Worm (Caenorhabditis elegans): Measurements from ENCODE around the gene gpla-1.
A peak's percentile ranks its signal among the peaks of the same experiment; 100 is the strongest.

The gpla-1 gene

DNA sequence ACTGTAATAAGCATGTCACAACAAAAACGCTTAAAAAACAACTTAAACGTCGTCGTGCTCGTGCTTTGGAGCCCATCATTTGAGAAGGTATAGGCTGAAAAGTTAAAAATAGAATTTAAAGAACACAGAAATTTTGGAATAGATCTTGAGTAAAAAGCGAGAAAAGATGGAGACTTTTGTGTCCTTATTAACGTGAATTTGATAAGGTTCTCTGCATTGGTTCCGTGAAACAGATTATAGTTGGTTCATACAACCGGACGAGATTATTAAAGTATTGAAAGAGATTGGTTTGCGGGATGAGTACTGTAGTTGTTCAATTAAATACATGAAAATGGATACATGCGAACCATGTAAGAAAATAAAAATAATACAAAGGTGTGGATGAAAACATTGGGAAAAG lies at the start of gene gpla-1:
TSS of gene gpla-1 (minus strand) at position 101 of the 400 bp plus-strand sequence.
- TF ChIP-seq ref-1 (GFP tag; conservative IDR thresholded peaks at IDR 0.05) = no peak
- no peak for TF ChIP-seq tab-1 (GFP tag; IDR thresholded peaks at IDR 0.05)
- no peak for TF ChIP-seq med-1 (GFP tag; optimal IDR thresholded peaks at IDR 0.05; ENCODE audit: insufficient read depth)

DNA sequence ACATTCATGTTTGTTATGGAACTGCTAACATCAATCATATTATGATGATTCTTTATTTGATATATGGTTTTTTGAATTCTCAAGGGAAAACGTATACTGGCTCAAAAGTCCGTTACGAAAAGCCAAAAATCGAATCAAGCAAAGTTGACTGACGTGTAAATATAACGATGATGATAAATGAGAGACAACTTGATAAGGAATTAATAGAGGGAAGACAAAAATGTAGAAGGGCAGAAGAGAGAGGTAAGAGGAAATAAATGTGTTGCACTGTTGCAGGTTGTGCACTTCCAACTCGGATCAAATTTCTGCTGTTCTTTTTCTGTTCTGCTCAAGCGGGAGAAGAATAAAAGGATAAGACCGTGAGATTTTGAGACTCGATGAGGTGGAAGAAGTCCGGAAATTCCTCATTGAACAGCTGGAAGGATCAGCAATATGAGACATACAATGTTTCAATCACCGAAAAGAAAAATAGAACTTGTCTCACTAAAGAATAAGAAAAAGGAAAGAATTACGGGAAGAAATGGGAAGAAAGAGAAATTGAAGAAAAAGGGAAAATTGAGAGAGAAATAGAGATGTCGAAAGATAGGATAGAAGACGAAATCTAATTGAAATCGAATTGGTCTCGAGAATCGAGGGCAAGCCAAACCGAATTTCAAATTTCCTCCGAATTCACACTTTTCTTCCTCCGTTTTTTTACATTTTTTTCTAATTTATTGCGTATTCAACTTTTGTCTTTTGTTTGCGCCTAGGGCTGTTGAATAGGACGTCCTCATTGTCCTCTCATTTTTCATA lies 48.7 kb upstream of the gpla-1 start:
- TF ChIP-seq ref-1 (GFP tag; conservative IDR thresholded peaks at IDR 0.05) (no peak), tab-1 (GFP tag; IDR thresholded peaks at IDR 0.05) (no peak), cog-1 (tag; optimal IDR thresholded peaks at IDR 0.05) (no peak)

DNA sequence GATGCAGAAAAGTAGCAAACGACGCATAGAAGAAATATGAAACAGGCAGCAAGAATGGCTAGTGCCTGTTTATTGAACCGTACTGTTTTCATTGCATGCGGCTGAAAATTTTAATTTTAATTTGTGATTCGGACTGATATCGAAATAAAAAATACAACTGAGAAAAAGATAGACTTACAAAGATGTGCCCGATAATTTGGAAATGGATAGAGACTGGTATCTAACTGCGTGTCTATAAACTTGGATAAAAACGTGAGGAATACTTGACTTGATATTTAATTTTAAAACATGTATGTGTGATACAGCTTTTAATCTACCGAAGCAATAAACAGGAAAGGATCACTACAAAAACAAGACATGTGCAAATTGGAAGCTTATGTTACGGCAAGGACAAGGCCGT lies 47.8 kb upstream of the gpla-1 start, which contains the start of gene mans-2:
TSS of gene mans-2 (minus strand) at position 101 of the 400 bp plus-strand sequence.
- TF ChIP-seq flt-1 (GFP tag; IDR thresholded peaks at IDR 0.05) (no peak), klf-2 (GFP tag; conservative IDR thresholded peaks at IDR 0.05) (no peak), med-1 (GFP tag; optimal IDR thresholded peaks at IDR 0.05; ENCODE audit: insufficient read depth) (no peak), ztf-23 (GFP tag; IDR thresholded peaks at IDR 0.05) (no peak), ztf-29 (GFP tag; IDR thresholded peaks at IDR 0.05) (no peak), T22C8.4 (GFP tag; IDR thresholded peaks at IDR 0.05) (no peak), tab-1 (GFP tag; IDR thresholded peaks at IDR 0.05) (no peak), cog-1 (tag; optimal IDR thresholded peaks at IDR 0.05) (no peak), ref-1 (GFP tag; conservative IDR thresholded peaks at IDR 0.05) (no peak)

DNA sequence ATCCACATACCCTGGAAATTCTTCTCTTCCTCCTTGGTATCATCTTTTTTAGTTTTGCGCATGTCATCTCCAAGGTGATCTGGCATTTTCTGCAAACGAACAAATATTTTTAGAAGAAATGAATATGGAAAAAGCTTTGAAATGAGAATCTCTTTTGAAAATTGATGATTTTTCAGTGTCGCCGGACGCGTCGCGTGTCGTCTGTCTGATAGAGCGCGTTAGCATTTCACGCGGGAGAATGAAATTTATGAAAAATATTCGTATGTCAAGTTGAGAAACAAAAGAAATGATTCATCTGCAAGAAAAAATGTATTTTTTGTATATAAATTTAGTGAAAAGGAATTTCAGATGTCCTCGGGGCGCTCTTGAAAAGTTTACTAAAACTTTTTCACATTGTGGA lies 44.7 kb upstream of the gpla-1 start, which contains the start of gene rpt-1:
TSS of gene rpt-1 (minus strand) at position 89 of the 400 bp plus-strand sequence.
- no peak for TF ChIP-seq med-1 (GFP tag; optimal IDR thresholded peaks at IDR 0.05; ENCODE audit: insufficient read depth)
- TF ChIP-seq tab-1 (GFP tag; IDR thresholded peaks at IDR 0.05) = no peak
- no peak for TF ChIP-seq ref-1 (GFP tag; conservative IDR thresholded peaks at IDR 0.05)
- no peak for TF ChIP-seq klf-2 (GFP tag; conservative IDR thresholded peaks at IDR 0.05)
- TF ChIP-seq T22C8.4 (GFP tag; IDR thresholded peaks at IDR 0.05) = no peak
- 0 out of 2 replicates have a peak, but pooled peaks have one; percentile 26 for TF ChIP-seq flt-1 (GFP tag; IDR thresholded peaks at IDR 0.05)
- no peak for TF ChIP-seq ztf-29 (GFP tag; IDR thresholded peaks at IDR 0.05)
- no peak for TF ChIP-seq cog-1 (tag; optimal IDR thresholded peaks at IDR 0.05)

DNA sequence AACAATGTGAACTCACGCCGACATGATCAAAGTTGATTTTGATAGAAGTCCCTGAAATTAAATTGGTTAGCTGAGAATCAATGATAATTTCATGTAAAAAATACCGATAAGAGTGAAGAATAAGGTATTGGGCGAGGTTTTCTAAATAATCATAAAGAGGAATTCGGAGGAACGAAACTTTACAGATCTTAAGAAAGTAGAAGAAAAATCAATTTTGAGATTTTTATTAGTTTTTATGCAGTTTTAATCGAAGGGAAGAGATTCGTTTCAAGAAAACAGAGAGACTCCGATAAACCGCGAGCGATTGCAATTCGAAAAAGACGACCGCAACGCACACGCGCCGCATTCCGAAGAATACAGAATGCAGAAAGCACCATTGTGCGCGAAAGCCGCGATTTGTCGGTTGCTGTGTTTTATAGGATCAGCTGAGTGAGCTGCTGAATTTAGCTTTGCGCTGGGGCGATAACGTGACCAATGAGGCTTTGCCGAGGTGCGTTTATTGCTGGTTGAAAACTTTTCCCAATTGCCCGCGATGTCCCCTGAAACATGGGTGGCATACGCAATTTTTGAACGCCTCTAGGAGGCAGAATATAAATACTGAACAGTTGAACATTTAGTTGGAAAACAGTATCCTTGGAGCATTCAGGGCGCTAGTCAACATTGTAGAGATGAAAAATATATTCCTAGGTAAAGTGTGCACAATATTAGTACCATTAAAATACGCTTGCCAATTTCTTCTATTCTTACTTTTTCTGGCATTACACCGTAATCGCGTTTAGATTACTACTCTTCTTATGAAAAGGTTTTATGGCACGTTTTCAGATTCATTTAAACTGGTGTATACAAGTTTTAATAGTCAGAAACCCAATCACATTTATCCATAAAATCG lies 42.3 kb upstream of the gpla-1 start, which contains the start of gene snr-4:
TSS of gene snr-4 (minus strand) at position 51 of the 889 bp plus-strand sequence.
- no peak for TF ChIP-seq klf-2 (GFP tag; conservative IDR thresholded peaks at IDR 0.05)
- TF ChIP-seq med-1 (GFP tag; optimal IDR thresholded peaks at IDR 0.05; ENCODE audit: insufficient read depth) = no peak
- 0 out of 2 replicates have a peak, but pooled peaks have one; percentile 72 for TF ChIP-seq tab-1 (GFP tag; IDR thresholded peaks at IDR 0.05)
- peak; percentile 75; the same call in 1 of the 2 replicates for TF ChIP-seq ztf-23 (GFP tag; IDR thresholded peaks at IDR 0.05)
- peak; percentile 87 for TF ChIP-seq flt-1 (GFP tag; IDR thresholded peaks at IDR 0.05)
- TF ChIP-seq cog-1 (tag; optimal IDR thresholded peaks at IDR 0.05) = peak; percentile 28
- TF ChIP-seq T22C8.4 (GFP tag; IDR thresholded peaks at IDR 0.05) = no peak
- TF ChIP-seq ref-1 (GFP tag; conservative IDR thresholded peaks at IDR 0.05) = peak; percentile 41; the same call in 1 of the 2 replicates
- TF ChIP-seq ztf-29 (GFP tag; IDR thresholded peaks at IDR 0.05) = peak; percentile 94

DNA sequence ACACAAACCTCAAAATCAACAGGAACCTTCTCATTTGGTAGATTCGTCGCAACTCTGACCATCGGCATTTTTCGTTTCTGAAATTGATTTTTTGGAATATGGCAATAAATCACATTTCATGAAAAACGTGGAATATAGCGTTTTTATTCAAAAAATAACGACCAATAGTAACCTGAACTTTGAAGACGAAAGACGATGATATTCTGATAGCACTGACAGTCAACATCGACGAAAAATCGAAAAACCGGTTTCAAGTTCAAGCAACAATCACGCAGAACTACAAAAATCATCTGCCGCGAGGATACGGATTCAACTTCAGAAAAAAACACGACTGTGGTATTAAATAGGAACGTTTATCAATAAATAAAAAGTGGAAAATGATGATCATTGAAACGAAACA lies 40.6 kb upstream of the gpla-1 start, which contains the start of gene mif-2:
TSS of gene mif-2 (minus strand) at position 281 of the 400 bp plus-strand sequence.
- TF ChIP-seq ref-1 (GFP tag; conservative IDR thresholded peaks at IDR 0.05) (no peak), med-1 (GFP tag; optimal IDR thresholded peaks at IDR 0.05; ENCODE audit: insufficient read depth) (no peak), klf-2 (GFP tag; conservative IDR thresholded peaks at IDR 0.05) (no peak), tab-1 (GFP tag; IDR thresholded peaks at IDR 0.05) (no peak), flt-1 (GFP tag; IDR thresholded peaks at IDR 0.05) (no peak), ztf-23 (GFP tag; IDR thresholded peaks at IDR 0.05) (no peak), cog-1 (tag; optimal IDR thresholded peaks at IDR 0.05) (no peak), T22C8.4 (GFP tag; IDR thresholded peaks at IDR 0.05) (no peak), ztf-29 (GFP tag; IDR thresholded peaks at IDR 0.05) (no peak)

DNA sequence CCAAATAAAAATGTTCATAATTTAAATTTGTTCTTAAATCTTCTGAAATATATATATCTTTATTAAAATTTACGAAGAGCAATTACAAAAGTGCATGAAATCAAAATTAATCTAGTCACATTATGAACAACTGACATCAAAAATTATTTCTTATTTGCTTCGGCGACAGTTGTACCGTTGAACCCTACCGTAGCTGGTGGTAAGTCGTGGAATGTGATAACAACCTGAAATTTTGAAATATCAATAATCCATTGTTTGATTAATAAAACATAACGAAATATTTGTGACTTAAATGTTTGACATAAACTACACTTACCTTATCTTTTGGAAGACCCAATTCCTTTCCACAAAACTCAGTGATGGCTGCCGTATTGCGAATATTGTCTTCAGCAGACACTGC lies 39.1 kb upstream of the gpla-1 start:
- TF ChIP-seq tab-1 (GFP tag; IDR thresholded peaks at IDR 0.05) = no peak

DNA sequence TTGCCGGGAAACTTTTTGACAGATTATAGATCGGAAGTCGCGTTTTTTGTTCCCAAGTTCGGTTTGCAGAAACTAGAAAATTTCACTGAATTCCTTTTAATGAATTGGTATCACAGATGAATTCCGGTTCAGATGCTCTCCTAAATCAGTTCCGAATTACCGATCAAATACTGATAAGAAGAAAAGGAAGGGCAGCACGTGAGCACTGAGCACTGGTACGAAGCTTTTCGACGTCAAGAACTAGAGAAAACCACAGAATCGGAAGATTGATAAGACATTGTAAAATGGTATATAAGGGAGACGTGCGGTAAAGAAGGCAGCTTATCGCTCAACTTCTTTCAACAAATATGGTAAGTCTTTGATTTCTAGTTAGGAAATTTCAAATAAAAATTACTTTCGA lies 37.6 kb upstream of the gpla-1 start, which contains the start of gene cpr-1:
TSS of gene cpr-1 (plus strand) at position 319 of the 400 bp plus-strand sequence.
- no peak for TF ChIP-seq med-1 (GFP tag; optimal IDR thresholded peaks at IDR 0.05; ENCODE audit: insufficient read depth)
- TF ChIP-seq cog-1 (tag; optimal IDR thresholded peaks at IDR 0.05) = no peak
- TF ChIP-seq ztf-23 (GFP tag; IDR thresholded peaks at IDR 0.05) = no peak
- TF ChIP-seq tab-1 (GFP tag; IDR thresholded peaks at IDR 0.05) = no peak
- TF ChIP-seq T22C8.4 (GFP tag; IDR thresholded peaks at IDR 0.05) = no peak
- TF ChIP-seq flt-1 (GFP tag; IDR thresholded peaks at IDR 0.05) = no peak
- no peak for TF ChIP-seq ref-1 (GFP tag; conservative IDR thresholded peaks at IDR 0.05)
- no peak for TF ChIP-seq ztf-29 (GFP tag; IDR thresholded peaks at IDR 0.05)
- no peak for TF ChIP-seq klf-2 (GFP tag; conservative IDR thresholded peaks at IDR 0.05)

DNA sequence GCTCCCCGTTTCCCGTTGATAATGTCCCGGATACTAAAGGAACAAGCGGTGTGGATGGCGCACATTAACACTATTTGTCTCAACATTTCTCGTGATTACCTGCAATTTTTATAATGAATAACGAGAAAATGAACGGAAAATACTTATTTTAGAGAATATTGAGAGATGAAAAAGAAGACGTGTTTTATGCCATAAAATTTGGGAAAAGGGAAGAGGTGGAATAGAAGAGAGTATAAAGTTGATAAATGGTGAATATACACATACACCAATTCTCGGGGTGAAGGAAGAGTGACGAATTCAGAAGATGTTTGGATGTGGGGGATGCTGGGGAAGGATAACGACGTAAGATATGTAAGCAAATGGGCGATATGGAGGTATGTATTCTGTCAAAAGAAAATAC lies 27.1 kb upstream of the gpla-1 start, which contains the start of gene F58H1.7:
TSS of gene F58H1.7 (minus strand) at position 101 of the 400 bp plus-strand sequence.
- TF ChIP-seq med-1 (GFP tag; optimal IDR thresholded peaks at IDR 0.05; ENCODE audit: insufficient read depth) (no peak), flt-1 (GFP tag; IDR thresholded peaks at IDR 0.05) (no peak), ztf-29 (GFP tag; IDR thresholded peaks at IDR 0.05) (no peak), T22C8.4 (GFP tag; IDR thresholded peaks at IDR 0.05) (no peak), ref-1 (GFP tag; conservative IDR thresholded peaks at IDR 0.05) (no peak), cog-1 (tag; optimal IDR thresholded peaks at IDR 0.05) (no peak), klf-2 (GFP tag; conservative IDR thresholded peaks at IDR 0.05) (no peak), tab-1 (GFP tag; IDR thresholded peaks at IDR 0.05) (no peak), ztf-23 (GFP tag; IDR thresholded peaks at IDR 0.05) (no peak)

Data from whole organism, midembryonic.